Worm (Caenorhabditis elegans): ENCODE results near the gene F15E6.10.

DNA sequence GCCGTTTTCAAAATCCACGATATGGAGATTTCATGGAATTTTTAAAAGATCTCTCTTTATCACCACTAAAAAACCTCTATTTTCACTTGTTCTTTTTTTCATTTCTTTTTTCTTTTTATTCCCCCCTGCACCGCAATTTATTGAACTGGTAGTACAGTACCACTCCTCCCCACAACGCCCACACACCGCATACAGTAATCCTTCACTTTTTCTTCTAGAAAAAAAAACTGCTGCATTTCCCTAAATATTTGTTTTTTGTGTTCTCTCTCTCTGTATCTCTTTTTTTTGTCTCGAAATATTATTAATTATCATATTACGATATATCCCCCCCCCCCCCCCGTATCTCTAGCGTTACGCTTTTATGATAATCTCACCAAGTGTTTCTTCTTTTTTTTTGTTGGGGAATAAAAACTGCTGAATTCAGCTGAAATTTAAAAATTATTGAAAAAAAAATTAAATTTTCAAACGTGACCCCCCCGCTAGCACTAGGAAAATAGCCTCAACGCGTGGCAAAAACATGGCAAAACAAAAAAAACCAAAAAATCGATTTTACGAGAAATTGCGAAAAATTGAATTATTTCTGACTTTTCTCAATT is 24.2 kb downstream of the F15E6.10 start, which contains the start of gene Y24D9B.1:
- TF ChIP-seq fkh-2 (tag; optimal IDR thresholded peaks at IDR 0.05) (no peak), nhr-25 (tag; optimal IDR thresholded peaks at IDR 0.05) (no peak), nhr-77 (tag; optimal IDR thresholded peaks at IDR 0.05) (no peak), mdl-1 (tag; optimal IDR thresholded peaks at IDR 0.05) (no peak)
